Worm (Caenorhabditis elegans) whole organism, L4/young adult: ENCODE data around the gene C16C4.18.

Experiments used
- W03F9.2 ChIP-seq: fragments of 150-350 bp; optimal IDR thresholded peaks from 2 replicates; lab custom pipeline; 2014; ENCODE audit warnings: missing biosample characterization, missing genetic modification characterization
- him-1 ChIP-seq: sonication (generic microtip); optimal IDR thresholded peaks from 2 replicates; lab custom pipeline; 2016; ENCODE audit warnings: missing genotype, missing genetic modification reagents, missing genetic modification characterization, missing compliant biosample characterization

DNA sequence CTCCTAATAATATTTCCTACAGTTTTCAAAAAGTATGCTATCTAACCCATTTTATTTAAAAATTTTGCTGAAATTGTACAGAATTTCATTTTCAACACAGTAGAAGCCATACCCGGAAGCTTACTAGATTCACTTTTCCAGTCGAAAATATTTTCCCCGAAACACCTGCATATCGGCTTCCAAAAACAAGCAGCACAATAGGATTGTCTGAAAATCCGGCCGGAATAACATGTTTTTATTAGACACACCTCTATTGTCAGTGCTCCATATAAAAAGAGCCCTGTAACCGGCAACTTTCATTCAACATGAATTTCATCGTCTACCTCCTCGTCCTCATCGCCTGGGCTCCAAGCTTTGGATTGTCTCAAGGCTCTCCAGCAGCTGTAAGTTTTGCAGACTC is 8.6 kb downstream of the C16C4.18 start, which contains the start of gene C52E2.2:
- TF ChIP-seq him-1 = no peak
- no peak for TF ChIP-seq W03F9.2 (tag; lab: Kevin White, UChicago)
